Worm (Caenorhabditis elegans) whole organism, early embryonic: ENCODE measurements around the gene nhr-280.

ENCODE experiments used
- B0310.2 ChIP-seq: sonication (generic microtip); optimal IDR thresholded peaks from 2 replicates; lab custom pipeline; 2016; ENCODE audit warnings: mild to moderate bottlenecking, missing genetic modification characterization, missing compliant biosample characterization
- F13C5.2 ChIP-seq: sonication (generic microtip); optimal IDR thresholded peaks from 2 replicates; lab custom pipeline; 2017; ENCODE audit warnings: mild to moderate bottlenecking, missing genetic modification characterization, inconsistent platforms, missing compliant biosample characterization
- aly-1 ChIP-seq: sonication (generic microtip); optimal IDR thresholded peaks from 2 replicates; lab custom pipeline; 2016; ENCODE audit warnings: missing genetic modification characterization, missing compliant biosample characterization
- ama-1 ChIP-seq: fragments of 150-350 bp; optimal IDR thresholded peaks from 2 replicates; lab custom pipeline; 2014
- ceh-13 ChIP-seq: fragments of 200-800 bp; sonication (Bioruptor generic); optimal IDR thresholded peaks from 2 replicates; lab custom pipeline; 2018; ENCODE audit warnings: mild to moderate bottlenecking, missing genetic modification characterization, missing compliant biosample characterization
- ceh-36 ChIP-seq: sonication (generic microtip); optimal IDR thresholded peaks from 2 replicates; lab custom pipeline; 2016; ENCODE audit warnings: missing genetic modification characterization, inconsistent platforms, missing compliant biosample characterization
- ets-7 ChIP-seq: sonication (generic microtip); optimal IDR thresholded peaks from 2 replicates; lab custom pipeline; 2016; ENCODE audit warnings: missing genotype, missing genetic modification characterization, missing compliant biosample characterization
- flt-1 ChIP-seq: fragments of 200-800 bp; sonication (Bioruptor generic); IDR thresholded peaks from 2 replicates; pipeline ENCODE4 v1.3.6; 2022; ENCODE audit warnings: missing genetic modification characterization, missing compliant biosample characterization
- hmbx-1 ChIP-seq: sonication (generic microtip); optimal IDR thresholded peaks from 2 replicates; lab custom pipeline; 2016; ENCODE audit warnings: mild to moderate bottlenecking, missing genetic modification characterization, missing compliant biosample characterization
- hmg-4 ChIP-seq: fragments of 200-800 bp; sonication (Bioruptor generic); optimal IDR thresholded peaks from 2 replicates; lab custom pipeline; 2018; ENCODE audit warnings: mild to moderate bottlenecking, missing genetic modification characterization, missing compliant biosample characterization
- hnd-1 ChIP-seq: sonication (generic microtip); optimal IDR thresholded peaks from 2 replicates; lab custom pipeline; 2016; ENCODE audit warnings: missing genetic modification characterization, missing compliant biosample characterization
- pes-1 ChIP-seq: fragments of 200-800 bp; sonication (Bioruptor generic); IDR thresholded peaks from 2 replicates; pipeline ENCODE4 v1.3.6; 2022; ENCODE audit warnings: missing genetic modification reagents, missing genetic modification characterization, missing compliant biosample characterization
- scrt-1 ChIP-seq: fragments of 200-800 bp; sonication (Bioruptor generic); IDR thresholded peaks from 2 replicates; pipeline ENCODE4 v1.3.6; 2022; ENCODE audit warnings: missing genetic modification characterization, missing compliant biosample characterization
- sea-1 ChIP-seq: fragments of 200-800 bp; sonication (Bioruptor generic); conservative IDR thresholded peaks from 2 replicates; pipeline ENCODE4 v1.3.6; 2022; ENCODE audit warnings: missing genetic modification characterization, missing compliant biosample characterization
- tbx-11 ChIP-seq: fragments of 200-800 bp; sonication (Bioruptor generic); IDR thresholded peaks from 2 replicates; pipeline ENCODE4 v1.3.6; 2022; ENCODE audit warnings: missing genetic modification characterization, missing compliant biosample characterization
- tbx-37 ChIP-seq: fragments of 200-800 bp; sonication (Bioruptor generic); conservative IDR thresholded peaks from 2 replicates; pipeline ENCODE4 v1.3.6; 2022; ENCODE audit warnings: missing genetic modification reagents, missing genetic modification characterization, missing compliant biosample characterization
- tra-4 ChIP-seq: sonication (generic microtip); optimal IDR thresholded peaks from 2 replicates; lab custom pipeline; 2017; ENCODE audit warnings: missing genetic modification characterization, missing compliant biosample characterization

The nhr-280 gene

DNA sequence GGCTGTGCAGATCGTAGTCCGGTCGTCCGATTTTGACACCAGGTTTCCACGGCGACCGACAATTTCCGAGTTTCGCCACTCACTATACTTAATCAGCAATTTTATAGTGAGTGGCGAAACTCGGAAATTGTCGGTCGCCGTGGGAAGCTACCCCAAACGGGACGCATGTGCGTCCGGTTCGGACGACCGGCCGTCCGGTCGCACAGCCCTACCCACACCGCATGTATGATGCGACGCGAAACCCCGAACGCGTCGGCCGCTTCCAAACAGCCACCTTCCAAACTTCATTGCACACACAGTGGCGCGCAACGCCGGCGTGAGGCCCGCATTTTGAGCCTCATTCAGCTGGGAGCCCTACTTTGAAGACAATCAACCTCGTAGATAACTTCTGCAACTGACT lies 20.5 kb upstream of the nhr-280 start:
- TF ChIP-seq hnd-1 (no peak), ceh-13 (GFP tag; lab: Kevin White, UChicago) (no peak), sea-1 (no peak), pes-1 (GFP tag; lab: Robert Waterston, UW) (no peak), ama-1 (no peak), scrt-1 (GFP tag; lab: Robert Waterston, UW) (no peak), ceh-36 (tag; lab: Kevin White, UChicago) (no peak), tra-4 (tag; lab: Kevin White, UChicago) (no peak), ets-7 (tag; lab: Kevin White, UChicago) (no peak), F13C5.2 (no peak), aly-1 (no peak), hmg-4 (GFP tag; lab: Kevin White, UChicago) (no peak), hmbx-1 (tag; lab: Kevin White, UChicago) (no peak), flt-1 (GFP tag; lab: Robert Waterston, UW) (no peak), tbx-37 (GFP tag; lab: Robert Waterston, UW) (no peak)

DNA sequence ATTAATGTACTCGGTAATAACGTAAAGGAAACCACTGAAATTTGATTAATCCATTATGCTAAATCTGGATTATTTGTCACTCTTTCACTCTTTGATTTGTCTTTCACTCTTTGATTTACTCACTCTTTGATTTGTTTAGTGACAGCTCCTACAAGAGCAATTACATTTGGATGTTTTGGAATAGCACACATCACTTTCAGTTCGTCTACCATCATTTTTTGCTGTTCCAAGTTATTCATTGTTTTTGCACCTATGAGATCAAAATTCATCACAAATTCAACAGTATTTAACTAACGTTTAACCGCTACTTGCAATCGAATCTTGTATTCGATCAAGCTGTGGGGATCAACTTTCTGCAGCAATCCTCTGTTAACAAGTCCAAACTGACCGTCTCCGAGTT lies 18.6 kb upstream of the nhr-280 start:
- TF ChIP-seq tbx-37 (GFP tag; lab: Robert Waterston, UW) (no peak), B0310.2 (no peak), sea-1 (no peak), ama-1 (no peak), aly-1 (no peak), flt-1 (GFP tag; lab: Robert Waterston, UW) (no peak), scrt-1 (GFP tag; lab: Robert Waterston, UW) (no peak), ceh-36 (tag; lab: Kevin White, UChicago) (no peak), F13C5.2 (no peak), hnd-1 (no peak), hmg-4 (GFP tag; lab: Kevin White, UChicago) (no peak), hmbx-1 (tag; lab: Kevin White, UChicago) (no peak)

DNA sequence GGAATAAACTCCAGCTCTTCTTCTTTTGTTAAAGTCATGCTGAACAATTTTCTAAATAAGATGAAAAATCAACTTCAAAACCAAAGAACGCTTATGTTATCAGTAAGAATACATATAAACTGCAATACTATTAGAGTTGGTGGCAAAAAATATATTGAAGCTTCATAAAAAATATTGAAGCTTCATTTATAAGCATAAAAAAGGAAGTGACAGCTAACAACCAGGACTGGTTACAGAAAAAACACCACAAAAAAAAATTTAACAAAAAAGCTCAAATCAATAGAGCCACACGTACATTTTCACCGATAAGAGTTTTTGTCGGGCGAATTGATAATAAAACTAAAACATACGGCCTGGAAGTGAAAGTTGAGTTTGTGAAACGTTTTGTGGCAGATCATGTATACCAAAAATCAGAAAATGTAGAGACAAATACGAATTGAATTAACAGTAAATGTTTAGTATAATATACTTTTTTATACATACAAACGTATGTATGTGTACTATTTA lies 17.1 kb upstream of the nhr-280 start, which contains the start of gene sqst-5:
sqst-5 (minus strand) TSS at position 51 of the 507 bp plus-strand sequence.
- no peak for TF ChIP-seq ama-1
- TF ChIP-seq ceh-13 (GFP tag; lab: Kevin White, UChicago), result no peak
- TF ChIP-seq B0310.2, result no peak
- no peak for TF ChIP-seq ets-7 (tag; lab: Kevin White, UChicago)
- no peak for TF ChIP-seq aly-1
- TF ChIP-seq F13C5.2, result no peak
- no peak for TF ChIP-seq tbx-37 (GFP tag; lab: Robert Waterston, UW)
- TF ChIP-seq tbx-11, result no peak
- TF ChIP-seq hmg-4 (GFP tag; lab: Kevin White, UChicago), result no peak
- TF ChIP-seq sea-1, result no peak
- no peak for TF ChIP-seq pes-1 (GFP tag; lab: Robert Waterston, UW)
- no peak for TF ChIP-seq tra-4 (tag; lab: Kevin White, UChicago)
- TF ChIP-seq hnd-1, result no peak
- TF ChIP-seq scrt-1 (GFP tag; lab: Robert Waterston, UW), result no peak

DNA sequence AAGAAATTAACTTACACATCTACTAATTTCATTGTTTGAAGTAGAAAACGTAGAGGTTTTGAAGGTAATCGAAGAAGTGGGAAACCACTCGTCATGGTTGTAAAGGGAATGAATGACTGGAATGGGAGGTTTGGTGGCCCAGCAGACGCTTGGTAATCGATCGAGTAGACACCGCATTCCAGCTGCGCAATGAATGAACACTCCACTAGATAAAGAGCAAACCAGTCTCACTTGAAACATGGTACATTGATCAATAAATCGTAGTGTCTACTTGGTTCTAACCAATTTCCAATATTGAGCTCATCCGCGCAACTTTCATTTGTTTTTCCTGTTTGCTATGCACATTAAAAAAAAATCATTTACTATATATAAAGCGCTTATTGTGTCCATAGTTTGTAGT lies 15.8 kb upstream of the nhr-280 start, which contains the start of gene fbxb-84:
fbxb-84 (minus strand) TSS at position 101 of the 400 bp plus-strand sequence.
- TF ChIP-seq ceh-36 (tag; lab: Kevin White, UChicago) (no peak), scrt-1 (GFP tag; lab: Robert Waterston, UW) (no peak), pes-1 (GFP tag; lab: Robert Waterston, UW) (no peak), F13C5.2 (no peak), flt-1 (GFP tag; lab: Robert Waterston, UW) (no peak), hmbx-1 (tag; lab: Kevin White, UChicago) (no peak), tra-4 (tag; lab: Kevin White, UChicago) (no peak), hmg-4 (GFP tag; lab: Kevin White, UChicago) (no peak), ama-1 (no peak), hnd-1 (no peak), ets-7 (tag; lab: Kevin White, UChicago) (no peak), tbx-37 (GFP tag; lab: Robert Waterston, UW) (no peak)

DNA sequence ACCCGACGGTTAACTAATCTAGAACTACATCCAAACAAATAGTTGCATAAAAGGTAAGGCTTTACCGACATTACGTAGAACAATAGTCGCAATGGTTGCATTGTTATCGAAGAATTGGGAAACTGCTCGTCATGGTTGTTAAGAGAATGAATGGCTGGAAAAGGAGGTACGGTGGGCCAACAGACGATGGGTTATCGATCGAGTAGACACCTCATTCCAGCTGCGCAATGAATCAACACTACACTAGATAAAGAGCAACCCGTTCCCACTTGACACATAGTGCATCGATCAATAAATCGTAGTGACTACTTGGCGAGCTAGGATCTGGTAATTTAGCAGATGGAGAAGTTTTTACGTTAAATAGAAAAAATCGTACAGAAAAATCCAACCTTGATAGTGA lies 14.5 kb upstream of the nhr-280 start, which contains the start of the genes T17A3.12 and fbxb-83:
T17A3.12 (minus strand) TSS at position 101 of the 400 bp plus-strand sequence.
fbxb-83 (minus strand) TSS at position 134 of the 400 bp plus-strand sequence.
- no peak for TF ChIP-seq aly-1
- TF ChIP-seq tra-4 (tag; lab: Kevin White, UChicago), result no peak
- no peak for TF ChIP-seq B0310.2
- no peak for TF ChIP-seq hmbx-1 (tag; lab: Kevin White, UChicago)
- TF ChIP-seq flt-1 (GFP tag; lab: Robert Waterston, UW), result no peak
- no peak for TF ChIP-seq ama-1
- TF ChIP-seq sea-1, result no peak
- TF ChIP-seq F13C5.2, result no peak
- TF ChIP-seq scrt-1 (GFP tag; lab: Robert Waterston, UW), result no peak
- TF ChIP-seq hnd-1, result no peak
- no peak for TF ChIP-seq ceh-36 (tag; lab: Kevin White, UChicago)
- no peak for TF ChIP-seq hmg-4 (GFP tag; lab: Kevin White, UChicago)
- no peak for TF ChIP-seq ceh-13 (GFP tag; lab: Kevin White, UChicago)
- TF ChIP-seq tbx-11, result no peak
- TF ChIP-seq ets-7 (tag; lab: Kevin White, UChicago), result no peak
- no peak for TF ChIP-seq pes-1 (GFP tag; lab: Robert Waterston, UW)
- no peak for TF ChIP-seq tbx-37 (GFP tag; lab: Robert Waterston, UW)

DNA sequence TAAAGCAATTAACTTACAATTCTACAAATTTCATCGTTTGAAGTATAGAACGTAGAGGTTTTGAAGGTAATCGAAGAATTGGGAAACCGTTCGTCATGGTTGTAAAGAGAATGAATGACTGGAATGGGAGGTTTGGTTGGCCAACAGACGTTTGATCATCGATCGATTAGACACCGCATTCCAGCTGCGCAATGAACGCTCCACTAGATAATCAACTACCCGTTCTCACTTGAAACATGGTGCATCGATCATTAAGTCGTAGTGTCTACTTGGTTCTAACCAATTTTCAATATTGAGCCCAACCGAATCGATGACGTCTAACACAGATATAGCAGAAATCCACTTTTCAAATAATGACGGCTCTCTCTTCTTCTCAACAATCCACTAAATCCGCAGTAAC lies 12.6 kb upstream of the nhr-280 start, which contains the start of gene fbxb-82:
fbxb-82 (minus strand) TSS at position 101 of the 400 bp plus-strand sequence.
- TF ChIP-seq tra-4 (tag; lab: Kevin White, UChicago), result no peak
- TF ChIP-seq ama-1, result no peak
- no peak for TF ChIP-seq ceh-36 (tag; lab: Kevin White, UChicago)
- TF ChIP-seq tbx-37 (GFP tag; lab: Robert Waterston, UW), result no peak
- TF ChIP-seq F13C5.2, result no peak
- no peak for TF ChIP-seq ceh-13 (GFP tag; lab: Kevin White, UChicago)

DNA sequence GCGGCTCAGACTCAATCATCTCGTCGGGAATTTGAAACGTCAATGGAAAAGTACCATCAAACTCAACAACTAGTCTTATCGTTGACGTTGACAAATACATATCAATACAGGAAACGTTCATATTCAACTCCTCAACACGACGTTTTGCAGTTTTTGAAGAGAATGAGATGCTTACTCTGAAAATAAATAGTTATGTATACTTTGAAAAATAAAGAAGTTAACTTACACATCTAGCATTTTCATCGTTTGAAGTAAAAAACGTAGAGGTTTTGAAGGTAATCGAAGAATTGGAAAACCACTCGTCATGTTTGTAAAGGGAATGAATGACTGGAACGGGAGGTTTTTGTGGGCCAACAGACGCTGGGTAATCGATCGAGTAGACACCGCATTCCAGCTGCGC lies 10.4 kb upstream of the nhr-280 start, which contains the start of gene fbxb-81:
fbxb-81 (minus strand) TSS at position 314 of the 400 bp plus-strand sequence.
- TF ChIP-seq flt-1 (GFP tag; lab: Robert Waterston, UW) (no peak), ceh-36 (tag; lab: Kevin White, UChicago) (no peak), ama-1 (no peak), pes-1 (GFP tag; lab: Robert Waterston, UW) (no peak), hnd-1 (no peak), hmbx-1 (tag; lab: Kevin White, UChicago) (no peak), hmg-4 (GFP tag; lab: Kevin White, UChicago) (no peak), sea-1 (no peak), tra-4 (tag; lab: Kevin White, UChicago) (no peak), ceh-13 (GFP tag; lab: Kevin White, UChicago) (no peak), tbx-11 (no peak), tbx-37 (GFP tag; lab: Robert Waterston, UW) (no peak), F13C5.2 (no peak), aly-1 (no peak), B0310.2 (no peak), ets-7 (tag; lab: Kevin White, UChicago) (no peak), scrt-1 (GFP tag; lab: Robert Waterston, UW) (no peak)
